Worm (Caenorhabditis elegans): ENCODE results near the gene C50F4.12.
A peak's percentile ranks its signal among the peaks of the same experiment; 100 is the strongest.

C50F4.12 gene

ce11 chrV:9544176-9544632, 4.7 kb upstream of the C50F4.12 start, which contains the start of gene mdf-1 (continued):
- TF ChIP-seq ztf-11 (tag; optimal IDR thresholded peaks at IDR 0.05) (no peak), skn-1 (tag; optimal IDR thresholded peaks at IDR 0.05) (peak; percentile 67), vab-15 (tag; optimal IDR thresholded peaks at IDR 0.05) (no peak), lin-35 (GFP tag; optimal IDR thresholded peaks at IDR 0.05) (peak; percentile 90 to 96), hlh-4 (tag; optimal IDR thresholded peaks at IDR 0.05) (no peak), pqm-1 (tag; optimal IDR thresholded peaks at IDR 0.05) (no peak), C04F5.9 (tag; optimal IDR thresholded peaks at IDR 0.05) (no peak), zag-1 (tag; optimal IDR thresholded peaks at IDR 0.05) (no peak), rnt-1 (tag; optimal IDR thresholded peaks at IDR 0.05) (peak; percentile 61)

- TF ChIP-seq efl-1 (optimal IDR thresholded peaks at IDR 0.05) (no peak), efl-1 (GFP tag; optimal IDR thresholded peaks at IDR 0.05 in 1 of 2) (no peak), egl-13 (tag; optimal IDR thresholded peaks at IDR 0.05) (no peak), dpl-1 (GFP tag; optimal IDR thresholded peaks at IDR 0.05) (no peak), ztf-11 (tag; optimal IDR thresholded peaks at IDR 0.05) (no peak), ztf-4 (tag; optimal IDR thresholded peaks at IDR 0.05) (no peak), ceh-88 (GFP tag; IDR thresholded peaks at IDR 0.05) (no peak), lin-39 (tag; optimal IDR thresholded peaks at IDR 0.05) (no peak)
These were observed 2.0 kb upstream of the C50F4.12 start, which contains the start of gene C50F4.16 for ce11 chrV:9541506-9541905. C50F4.16 (minus strand) TSS chrV:9541606.

- TF ChIP-seq nhr-28 (tag; optimal IDR thresholded peaks at IDR 0.05) (no peak), nhr-12 (tag; optimal IDR thresholded peaks at IDR 0.05) (no peak), zip-4 (GFP tag; optimal IDR thresholded peaks at IDR 0.05) (no peak), aha-1 (tag; optimal IDR thresholded peaks at IDR 0.05) (no peak), lsy-2 (tag; optimal IDR thresholded peaks at IDR 0.05) (peak in 1 of 2 experiments; percentile 61), grh-1 (GFP tag; IDR thresholded peaks at IDR 0.05) (no peak), sptf-1 (tag; optimal IDR thresholded peaks at IDR 0.05) (no peak), nhr-77 (tag; optimal IDR thresholded peaks at IDR 0.05) (no peak), ceh-90 (tag; optimal IDR thresholded peaks at IDR 0.05) (peak; percentile 74), egl-13 (tag; optimal IDR thresholded peaks at IDR 0.05) (peak; percentile 36), unc-62 (GFP tag; optimal IDR thresholded peaks at IDR 0.05) (no peak), tbx-2 (tag; optimal IDR thresholded peaks at IDR 0.05) (no peak), unc-86 (tag; optimal IDR thresholded peaks at IDR 0.05) (peak; percentile 15), unc-98 (GFP tag; IDR thresholded peaks at IDR 0.05) (no peak), dsc-1 (tag; optimal IDR thresholded peaks at IDR 0.05) (peak; percentile 61), ceh-88 (GFP tag; IDR thresholded peaks at IDR 0.05) (no peak), C04F5.9 (tag; optimal IDR thresholded peaks at IDR 0.05) (no peak), pqm-1 (tag; optimal IDR thresholded peaks at IDR 0.05) (no peak), Y116A8C.19 (tag; optimal IDR thresholded peaks at IDR 0.05; ENCODE audit: borderline replicate concordance) (no peak), hlh-17 (GFP tag; optimal IDR thresholded peaks at IDR 0.05; ENCODE audit: borderline replicate concordance) (no peak), lir-3 (tag; optimal IDR thresholded peaks at IDR 0.05; ENCODE audit: poor library complexity) (peak; percentile 77), aly-2 (tag; optimal IDR thresholded peaks at IDR 0.05) (no peak), nhr-90 (tag; optimal IDR thresholded peaks at IDR 0.05; ENCODE audit: poor library complexity) (peak; percentile 71), fkh-10 (GFP tag; optimal IDR thresholded peaks at IDR 0.05) (no peak), vab-15 (tag; optimal IDR thresholded peaks at IDR 0.05) (no peak), ama-1 (optimal IDR thresholded peaks at IDR 0.05) (no peak), rnt-1 (tag; optimal IDR thresholded peaks at IDR 0.05) (peak; percentile 93), skn-1 (tag; optimal IDR thresholded peaks at IDR 0.05) (no peak), irx-1 (tag; optimal IDR thresholded peaks at IDR 0.05) (peak; percentile 70), ces-1 (GFP tag; optimal IDR thresholded peaks at IDR 0.05) (no peak), nhr-76 (tag; optimal IDR thresholded peaks at IDR 0.05) (no peak), elt-2 (tag; optimal IDR thresholded peaks at IDR 0.05) (no peak), fkh-4 (tag; optimal IDR thresholded peaks at IDR 0.05; ENCODE audit: borderline replicate concordance) (peak; percentile 64), lin-35 (GFP tag; optimal IDR thresholded peaks at IDR 0.05) (peak; percentile 29 to 33), hlh-4 (tag; optimal IDR thresholded peaks at IDR 0.05) (no peak), xbp-1 (tag; optimal IDR thresholded peaks at IDR 0.05) (peak; percentile 62), ztf-4 (tag; optimal IDR thresholded peaks at IDR 0.05) (no peak), lin-39 (tag; optimal IDR thresholded peaks at IDR 0.05) (peak; percentile 7), egl-27 (tag; optimal IDR thresholded peaks at IDR 0.05) (no peak), lin-13 (GFP tag; optimal IDR thresholded peaks at IDR 0.05) (no peak), F16B12.6 (tag; optimal IDR thresholded peaks at IDR 0.05) (no peak), alr-1 (tag; optimal IDR thresholded peaks at IDR 0.05; ENCODE audit: borderline replicate concordance) (no peak), snpc-4 (tag; optimal IDR thresholded peaks at IDR 0.05) (no peak)
These were observed 3.0 kb downstream of the C50F4.12 start, which contains the start of gene C50F4.4 for ce11 chrV:9536505-9536904. C50F4.4 (plus strand) TSS chrV:9536771.
